Fruit fly (Drosophila melanogaster): Measurements from ENCODE around the gene frc.

frc gene

DNA sequence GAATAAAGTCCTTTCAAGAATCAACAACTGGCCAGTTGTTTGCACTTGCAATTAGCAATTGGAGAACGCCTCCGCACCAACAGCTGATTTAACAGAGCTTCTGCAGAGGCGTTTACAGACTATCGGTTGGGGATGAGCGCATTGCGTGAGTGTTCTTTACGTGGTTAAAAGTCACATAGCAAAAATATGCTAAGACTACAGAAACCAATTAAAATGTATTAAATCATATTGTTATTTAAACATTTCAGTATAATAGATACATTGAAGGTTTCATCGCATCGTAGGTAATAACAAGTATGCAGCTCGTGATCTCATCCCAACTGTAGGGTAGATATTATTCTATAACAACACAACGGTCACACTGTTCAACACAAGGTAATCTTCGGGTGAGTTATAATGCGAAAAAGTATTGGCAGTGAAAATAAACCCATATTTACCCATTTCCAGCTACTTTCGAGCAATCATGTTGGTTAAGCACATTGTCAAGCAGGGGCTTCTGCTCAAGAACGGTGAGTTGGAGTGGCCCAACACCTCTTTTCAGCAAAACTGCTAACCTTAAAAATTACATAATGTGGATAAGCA is 7.8 kb downstream of the frc start, which contains the start of the genes Sec3 and COX7B (continued):
- TF ChIP-seq CG1792 (GFP tag; optimal IDR thresholded peaks at IDR 0.05) (no peak), Eip74EF (GFP tag; optimal IDR thresholded peaks at IDR 0.05) (peak in 1 of 2 experiments; percentile 15), jumu (GFP tag; optimal IDR thresholded peaks at IDR 0.05) (peak; percentile 31), ci (GFP tag; IDR thresholded peaks at IDR 0.05) (0 out of 3 replicates have a peak, but pooled peaks have one; percentile 59), CG14050 (GFP tag; IDR thresholded peaks at IDR 0.05) (no peak), CG10979 (tag; optimal IDR thresholded peaks at IDR 0.05) (peak; percentile 62), Drgx (GFP tag; IDR thresholded peaks at IDR 0.05) (no peak; the same call in 1 of the 2 replicates), CG15696 (tag; optimal IDR thresholded peaks at IDR 0.05) (peak; percentile 76), CG31441 (GFP tag; IDR thresholded peaks at IDR 0.05) (peak; percentile 61), CoRest (tag; optimal IDR thresholded peaks at IDR 0.05) (peak; percentile 78), CG5245 (GFP tag; optimal IDR thresholded peaks at IDR 0.05) (no peak), CG9609 (GFP tag; optimal IDR thresholded peaks at IDR 0.05) (peak; percentile 26), fd96Cb (tag; optimal IDR thresholded peaks at IDR 0.05) (peak; percentile 22), CG1832 (GFP tag; optimal IDR thresholded peaks at IDR 0.05) (no peak), MESR4 (GFP tag; optimal IDR thresholded peaks at IDR 0.05) (peak; percentile 80), CTCF (GFP tag; optimal IDR thresholded peaks at IDR 0.05) (peak; percentile 21), CG1024 (GFP tag; IDR thresholded peaks at IDR 0.05) (no peak), CG14965 (GFP tag; optimal IDR thresholded peaks at IDR 0.05; ENCODE audit: borderline replicate concordance) (no peak), CG4707 (GFP tag; optimal IDR thresholded peaks at IDR 0.05) (no peak), pzg (GFP tag; optimal IDR thresholded peaks at IDR 0.05) (peak; percentile 87), CG11456 (GFP tag; IDR thresholded peaks at IDR 0.05) (no peak), crc (GFP tag; optimal IDR thresholded peaks at IDR 0.05) (no peak), CG30403 (GFP tag; optimal IDR thresholded peaks at IDR 0.05) (peak; percentile 78), CG7839 (tag; optimal IDR thresholded peaks at IDR 0.05) (peak; percentile 66), CG14860 (GFP tag; IDR thresholded peaks at IDR 0.05; ENCODE audit: partially characterized antibody) (peak; percentile 91), CG3847 (GFP tag; IDR thresholded peaks at IDR 0.05) (peak; percentile 74), CG8924 (tag; optimal IDR thresholded peaks at IDR 0.05) (peak; percentile 69), stc (GFP tag; IDR thresholded peaks at IDR 0.05) (no peak), CG10267 (tag; optimal IDR thresholded peaks at IDR 0.05) (peak; percentile 70), Tbp (GFP tag; optimal IDR thresholded peaks at IDR 0.05) (no peak), Dip3 (GFP tag; optimal IDR thresholded peaks at IDR 0.05) (peak; percentile 43), cad (GFP tag; optimal IDR thresholded peaks at IDR 0.05) (no peak), prd (optimal IDR thresholded peaks at IDR 0.05) (no peak), prd (GFP tag; IDR thresholded peaks at IDR 0.05) (peak; percentile 71), CG6175 (GFP tag; IDR thresholded peaks at IDR 0.05) (0 out of 3 replicates have a peak, but pooled peaks have one; percentile 24), lilli (GFP tag; optimal IDR thresholded peaks at IDR 0.05) (peak; percentile 82), CG10274 (GFP tag; optimal IDR thresholded peaks at IDR 0.05) (no peak), CG10959 (GFP tag; IDR thresholded peaks at IDR 0.05) (no peak), H2.0 (GFP tag; IDR thresholded peaks at IDR 0.05) (peak; percentile 55), nerfin-1 (tag; optimal IDR thresholded peaks at IDR 0.05) (peak; percentile 55), CG12104 (GFP tag; optimal IDR thresholded peaks at IDR 0.05) (peak; percentile 47), CG11247 (GFP tag; IDR thresholded peaks at IDR 0.05) (no peak), Lpt (GFP tag; optimal IDR thresholded peaks at IDR 0.05) (no peak), bowl (GFP tag; IDR thresholded peaks at IDR 0.05) (no peak), CG17359 (tag; optimal IDR thresholded peaks at IDR 0.05) (peak; percentile 57), caup (GFP tag; optimal IDR thresholded peaks at IDR 0.05; ENCODE audit: severe bottlenecking) (peak; percentile 53), aop (GFP tag; IDR thresholded peaks at IDR 0.05) (no peak), Ravus (GFP tag; IDR thresholded peaks at IDR 0.05) (no peak), MTF-1 (GFP tag; optimal IDR thresholded peaks at IDR 0.05; ENCODE audit: borderline replicate concordance) (no peak), ems (GFP tag; optimal IDR thresholded peaks at IDR 0.05) (peak; percentile 61), Hmx (GFP tag; optimal IDR thresholded peaks at IDR 0.05) (peak; percentile 47)
